Fruit fly (Drosophila melanogaster): Measurements from ENCODE around the gene tx.

DNA sequence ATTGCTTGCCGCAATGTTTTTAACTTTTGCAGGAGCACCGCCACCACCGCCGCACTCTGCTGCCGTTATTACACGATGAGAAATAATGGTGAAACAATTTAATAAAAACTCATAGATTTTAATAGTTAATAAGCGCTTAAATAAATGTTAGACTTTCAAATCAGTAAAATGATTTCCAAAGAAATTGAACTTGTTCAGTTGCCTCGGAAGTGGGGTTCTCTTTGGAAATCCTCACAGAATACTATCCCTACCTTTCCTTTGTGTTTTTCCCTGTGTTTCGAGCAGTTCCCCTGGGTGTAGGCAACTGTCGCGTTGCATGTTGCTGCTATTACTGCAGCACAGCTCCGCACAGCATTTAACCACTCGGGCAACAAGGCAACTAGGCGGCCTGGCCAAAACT lies 12.4 kb upstream of the tx start:
- TF ChIP-seq CG10348 (GFP tag; IDR thresholded peaks at IDR 0.05), result no peak
- no peak for TF ChIP-seq D1 (tag; optimal IDR thresholded peaks at IDR 0.05)
- peak; percentile 67 for TF ChIP-seq CG14655 (GFP tag; optimal IDR thresholded peaks at IDR 0.05)
- peak; percentile 4 for TF ChIP-seq Snoo (tag; optimal IDR thresholded peaks at IDR 0.05)

All from whole organism, pupa.